Worm (Caenorhabditis elegans) whole organism, L1 larva: ENCODE data around the gene T01C8.2.
A peak's percentile ranks its signal among the peaks of the same experiment; 100 is the strongest.

Experiments
- C04F5.9 ChIP-seq: sonication (generic microtip); optimal IDR thresholded peaks from 2 replicates; lab custom pipeline; 2016; ENCODE audit warnings: missing genetic modification characterization, missing compliant biosample characterization
- C34B4.2 ChIP-seq: sonication (generic microtip); optimal IDR thresholded peaks from 2 replicates; lab custom pipeline; 2017; ENCODE audit warnings: mild to moderate bottlenecking, missing genetic modification characterization, missing compliant biosample characterization
- Y116A8C.19 ChIP-seq: sonication (generic microtip); optimal IDR thresholded peaks from 2 replicates; lab custom pipeline; 2016; ENCODE audit warnings: missing compliant biosample characterization, missing genetic modification characterization, borderline replicate concordance
- ama-1 ChIP-seq: fragments of 150-350 bp; optimal IDR thresholded peaks from 2 replicates; lab custom pipeline; 2014
- ceh-82 ChIP-seq, 3 experiments: fragments of 150-350 bp in 1 of 3; sonication (generic microtip) in 2 of 3; optimal IDR thresholded peaks; 2 replicates each; lab custom pipeline; 2014 to 2017; ENCODE audit warnings: missing biosample characterization in 3 of 3, missing genetic modification characterization in 3 of 3
- ceh-88 ChIP-seq: fragments of 200-800 bp; sonication (Bioruptor generic); IDR thresholded peaks from 2 replicates; pipeline ENCODE4 v1.3.6; 2022; ENCODE audit warnings: missing genetic modification characterization, missing compliant biosample characterization
- ces-1 ChIP-seq: fragments of 150-350 bp; optimal IDR thresholded peaks from 2 replicates; lab custom pipeline; 2014; ENCODE audit warnings: missing biosample characterization, missing genetic modification reagents, missing genetic modification characterization
- dsc-1 ChIP-seq: sonication (generic microtip); optimal IDR thresholded peaks from 2 replicates; lab custom pipeline; 2016; ENCODE audit warnings: mild to moderate bottlenecking, missing genetic modification characterization, missing compliant biosample characterization
- efl-1 ChIP-seq, 4 experiments: fragments of 150-350 bp; optimal IDR thresholded peaks in 3 of 4; peaks in 1 of 4; 1 replicate in 1 of 4; 2 replicates in 3 of 4; lab custom pipeline; 2014; ENCODE audit warnings: missing biosample characterization in 2 of 4, missing genetic modification characterization in 2 of 4, missing genetic modification reagents in 2 of 4
- egl-27 ChIP-seq, 2 experiments: fragments of 150-350 bp in 1 of 2; sonication (generic microtip); optimal IDR thresholded peaks; 3 replicates each; lab custom pipeline; 2017 to 2018; ENCODE audit warnings: missing biosample characterization in 2 of 2, missing genetic modification characterization in 2 of 2, missing genetic modification reagents in 2 of 2
- elt-2 ChIP-seq: sonication (generic microtip); optimal IDR thresholded peaks from 2 replicates; lab custom pipeline; 2016; ENCODE audit warnings: missing genetic modification characterization, mild to moderate bottlenecking, inconsistent platforms, missing compliant biosample characterization, missing genetic modification reagents
- elt-3 ChIP-seq, 6 experiments: fragments of 150-350 bp in 1 of 6; sonication (generic microtip); optimal IDR thresholded peaks; 2 replicates each; lab custom pipeline; 2017 to 2018; ENCODE audit warnings: missing biosample characterization in 6 of 6, missing genetic modification characterization in 6 of 6, inconsistent platforms in 1 of 6
- hlh-17 ChIP-seq: fragments of 200-800 bp; sonication (Bioruptor generic); optimal IDR thresholded peaks from 2 replicates; lab custom pipeline; 2018; ENCODE audit warnings: missing genetic modification characterization, mild to moderate bottlenecking, missing compliant biosample characterization, moderate library complexity, borderline replicate concordance
- lin-14 ChIP-seq: fragments of 200-800 bp; sonication (Bioruptor generic); optimal IDR thresholded peaks from 2 replicates; lab custom pipeline; 2018; ENCODE audit warnings: mild to moderate bottlenecking, missing genetic modification characterization, moderate library complexity, missing compliant biosample characterization
- lin-35 ChIP-seq, 2 experiments: fragments of 150-350 bp; optimal IDR thresholded peaks; 2 replicates each; lab custom pipeline; 2014; ENCODE audit warnings: missing biosample characterization in 2 of 2, missing genetic modification characterization in 2 of 2, missing genetic modification reagents in 2 of 2
- lsy-2 ChIP-seq, 2 experiments: fragments of 150-350 bp; optimal IDR thresholded peaks; 2 replicates each; lab custom pipeline; 2014; ENCODE audit warnings: missing biosample characterization in 2 of 2, missing genetic modification characterization in 2 of 2
- mab-9 ChIP-seq: fragments of 200-800 bp; sonication (Bioruptor generic); IDR thresholded peaks from 2 replicates; pipeline ENCODE4 v1.3.6; 2022; ENCODE audit warnings: missing genetic modification reagents, missing genetic modification characterization, missing compliant biosample characterization
- mef-2 ChIP-seq: fragments of 150-350 bp; optimal IDR thresholded peaks from 2 replicates; lab custom pipeline; 2014; ENCODE audit warnings: missing biosample characterization, missing genetic modification characterization
- nhr-12 ChIP-seq: sonication (generic microtip); optimal IDR thresholded peaks from 2 replicates; lab custom pipeline; 2017; ENCODE audit warnings: missing biosample characterization, missing genetic modification characterization
- nhr-19 ChIP-seq: fragments of 200-800 bp; sonication (Bioruptor generic); conservative IDR thresholded peaks from 2 replicates; pipeline ENCODE4 v1.3.6; 2022; ENCODE audit warnings: missing genetic modification characterization, missing compliant biosample characterization
- nhr-20 ChIP-seq: sonication (generic microtip); optimal IDR thresholded peaks from 2 replicates; lab custom pipeline; 2016; ENCODE audit warnings: mild to moderate bottlenecking, missing genetic modification characterization, missing compliant biosample characterization
- nhr-237 ChIP-seq: fragments of 150-350 bp; optimal IDR thresholded peaks from 2 replicates; lab custom pipeline; 2014; ENCODE audit warnings: missing biosample characterization, missing genetic modification characterization
- nhr-28 ChIP-seq: fragments of 150-350 bp; optimal IDR thresholded peaks from 2 replicates; lab custom pipeline; 2014; ENCODE audit warnings: missing biosample characterization, missing genetic modification characterization
- nhr-47 ChIP-seq: sonication (generic microtip); optimal IDR thresholded peaks from 2 replicates; lab custom pipeline; 2016; ENCODE audit warnings: mild to moderate bottlenecking, missing genetic modification characterization, moderate library complexity, missing compliant biosample characterization
- nhr-71 ChIP-seq: sonication (generic microtip); optimal IDR thresholded peaks from 2 replicates; lab custom pipeline; 2016; ENCODE audit warnings: mild to moderate bottlenecking, missing genetic modification characterization, moderate library complexity, missing compliant biosample characterization
- nhr-90 ChIP-seq: sonication (generic microtip); optimal IDR thresholded peaks from 2 replicates; lab custom pipeline; 2016; ENCODE audit warnings: mild to moderate bottlenecking, missing genetic modification characterization, missing compliant biosample characterization; ENCODE audit not compliant: poor library complexity
- rnt-1 ChIP-seq: sonication (generic microtip); optimal IDR thresholded peaks from 2 replicates; lab custom pipeline; 2016; ENCODE audit warnings: mild to moderate bottlenecking, missing genetic modification characterization, moderate library complexity, missing compliant biosample characterization
- snpc-4 ChIP-seq: fragments of 150-350 bp; optimal IDR thresholded peaks from 2 replicates; lab custom pipeline; 2014; ENCODE audit warnings: missing biosample characterization, missing genetic modification characterization
- snu-23 ChIP-seq: sonication (generic microtip); optimal IDR thresholded peaks from 2 replicates; lab custom pipeline; 2016; ENCODE audit warnings: missing genetic modification characterization, missing compliant biosample characterization
- sox-4 ChIP-seq: sonication (generic microtip); optimal IDR thresholded peaks from 2 replicates; lab custom pipeline; 2016; ENCODE audit warnings: missing genetic modification characterization, missing compliant biosample characterization
- sptf-1 ChIP-seq: fragments of 150-350 bp; optimal IDR thresholded peaks from 2 replicates; lab custom pipeline; 2014; ENCODE audit warnings: missing biosample characterization, missing genetic modification characterization
- sup-37 ChIP-seq: fragments of 200-800 bp; sonication (Bioruptor generic); optimal IDR thresholded peaks from 2 replicates; lab custom pipeline; 2018; ENCODE audit warnings: mild to moderate bottlenecking, missing genetic modification characterization, missing compliant biosample characterization
- tbx-2 ChIP-seq: sonication (generic microtip); optimal IDR thresholded peaks from 2 replicates; lab custom pipeline; 2016; ENCODE audit warnings: missing genetic modification characterization, missing compliant biosample characterization
- unc-30 ChIP-seq: sonication (generic microtip); optimal IDR thresholded peaks from 2 replicates; lab custom pipeline; 2017; ENCODE audit warnings: missing biosample characterization, missing genetic modification characterization
- unc-98 ChIP-seq: fragments of 200-800 bp; sonication (Bioruptor generic); IDR thresholded peaks from 2 replicates; pipeline ENCODE4 v1.3.6; 2022; ENCODE audit warnings: missing genetic modification characterization, missing compliant biosample characterization
- vab-15 ChIP-seq: sonication (generic microtip); optimal IDR thresholded peaks from 2 replicates; lab custom pipeline; 2017; ENCODE audit warnings: missing genotype, mild to moderate bottlenecking, missing genetic modification characterization, missing compliant biosample characterization
- xbp-1 ChIP-seq: sonication (generic microtip); optimal IDR thresholded peaks from 2 replicates; lab custom pipeline; 2016; ENCODE audit warnings: missing genetic modification characterization, missing compliant biosample characterization
- zag-1 ChIP-seq: fragments of 150-350 bp; optimal IDR thresholded peaks from 2 replicates; lab custom pipeline; 2014; ENCODE audit warnings: missing biosample characterization, missing genetic modification characterization
- zip-4 ChIP-seq: fragments of 200-800 bp; sonication (Bioruptor generic); optimal IDR thresholded peaks from 2 replicates; lab custom pipeline; 2018; ENCODE audit warnings: mild to moderate bottlenecking, missing genetic modification characterization, moderate library complexity, missing compliant biosample characterization
- ztf-11 ChIP-seq, 2 experiments: sonication (generic microtip); optimal IDR thresholded peaks; 2 replicates each; lab custom pipeline; 2016 to 2017; ENCODE audit warnings: missing genetic modification characterization in 2 of 2, missing biosample characterization in 1 of 2, missing compliant biosample characterization in 1 of 2
- ztf-4 ChIP-seq: fragments of 150-350 bp; optimal IDR thresholded peaks from 2 replicates; lab custom pipeline; 2014; ENCODE audit warnings: missing biosample characterization, missing genetic modification characterization

Gene T01C8.2

ce11 chrX:16803545-16803944 lies 17.3 kb downstream of the T01C8.2 start:
- TF ChIP-seq mef-2 (tag; lab: Kevin White, UChicago) (no peak), ama-1 (lab: Kevin White, UChicago) (peak; percentile 31), ceh-82 (tag; optimal IDR thresholded peaks at IDR 0.05; lab: Kevin White, UChicago) (no peak), ztf-4 (tag; lab: Kevin White, UChicago) (no peak)

- no peak for TF ChIP-seq mef-2 (tag; lab: Kevin White, UChicago)
- no peak for TF ChIP-seq ztf-11 (tag; optimal IDR thresholded peaks at IDR 0.05; lab: Kevin White, UChicago)
- TF ChIP-seq mab-9 (GFP tag; lab: Robert Waterston, UW): no peak
Measured at ce11 chrX:16807015-16807414, 20.8 kb downstream of the T01C8.2 start, which contains the start of gene mec-4. TSS of gene mec-4 (minus strand) at chrX:16807115.

- TF ChIP-seq xbp-1 (tag; lab: Kevin White, UChicago) (no peak), C04F5.9 (no peak), nhr-237 (tag; lab: Kevin White, UChicago) (no peak), zag-1 (no peak), nhr-28 (tag; lab: Kevin White, UChicago) (no peak), snpc-4 (tag; lab: Kevin White, UChicago) (no peak), ces-1 (GFP tag; lab: Kevin White, UChicago) (no peak), nhr-19 (no peak), tbx-2 (tag; lab: Kevin White, UChicago) (no peak), sup-37 (GFP tag; lab: Kevin White, UChicago) (no peak), nhr-47 (tag; lab: Kevin White, UChicago) (no peak), Y116A8C.19 (tag; lab: Kevin White, UChicago) (no peak)
Measured at ce11 chrX:16808526-16808925, 22.3 kb downstream of the T01C8.2 start.

- TF ChIP-seq efl-1 (optimal IDR thresholded peaks at IDR 0.05; lab: Kevin White, UChicago) (no peak), efl-1 (GFP tag; optimal IDR thresholded peaks at IDR 0.05 in 1 of 2; lab: Kevin White, UChicago) (peak in 1 of 2 experiments; percentile 32), hlh-17 (GFP tag; lab: Kevin White, UChicago) (no peak)
- TF ChIP-seq, all 84 proteins: peak for 1
Measured at ce11 chrX:16809689-16810088, 23.5 kb downstream of the T01C8.2 start.

- no peak for TF ChIP-seq egl-27 (tag; optimal IDR thresholded peaks at IDR 0.05; lab: Kevin White, UChicago)
- TF ChIP-seq zip-4 (GFP tag; lab: Kevin White, UChicago): no peak
- no peak for TF ChIP-seq nhr-28 (tag; lab: Kevin White, UChicago)
- TF ChIP-seq elt-3 (tag; optimal IDR thresholded peaks at IDR 0.05; lab: Kevin White, UChicago): no peak
- TF ChIP-seq snu-23 (GFP tag; lab: Kevin White, UChicago): peak; percentile 12
- TF ChIP-seq nhr-12 (tag; lab: Kevin White, UChicago): no peak
- peak; percentile 51 for TF ChIP-seq nhr-71
- peak; percentile 76 for TF ChIP-seq lin-14 (GFP tag; lab: Kevin White, UChicago)
- TF ChIP-seq rnt-1 (tag; lab: Kevin White, UChicago): peak; percentile 41
Measured at ce11 chrX:16811974-16812373, 25.7 kb downstream of the T01C8.2 start.

- TF ChIP-seq dsc-1 (tag; lab: Kevin White, UChicago) (no peak), ama-1 (lab: Kevin White, UChicago) (no peak), sup-37 (GFP tag; lab: Kevin White, UChicago) (no peak), sptf-1 (tag; lab: Kevin White, UChicago) (no peak), unc-30 (no peak), nhr-19 (no peak), C34B4.2 (tag; lab: Kevin White, UChicago) (no peak), unc-98 (GFP tag; lab: Robert Waterston, UW) (no peak), lsy-2 (tag; optimal IDR thresholded peaks at IDR 0.05; lab: Kevin White, UChicago) (no peak), nhr-90 (peak; percentile 6), hlh-17 (GFP tag; lab: Kevin White, UChicago) (no peak), egl-27 (tag; optimal IDR thresholded peaks at IDR 0.05; lab: Kevin White, UChicago) (no peak), efl-1 (optimal IDR thresholded peaks at IDR 0.05; lab: Kevin White, UChicago) (no peak), efl-1 (GFP tag; optimal IDR thresholded peaks at IDR 0.05 in 1 of 2; lab: Kevin White, UChicago) (peak in 1 of 2 experiments; percentile 92), mab-9 (GFP tag; lab: Robert Waterston, UW) (no peak), lin-35 (GFP tag; optimal IDR thresholded peaks at IDR 0.05; lab: Kevin White, UChicago) (peak in 1 of 2 experiments; percentile 38), elt-2 (peak; percentile 56), lin-14 (GFP tag; lab: Kevin White, UChicago) (no peak), sox-4 (no peak), nhr-47 (tag; lab: Kevin White, UChicago) (no peak), nhr-20 (tag; lab: Kevin White, UChicago) (no peak), ceh-88 (no peak), vab-15 (tag; lab: Kevin White, UChicago) (no peak)
Measured at ce11 chrX:16813148-16813547, 26.9 kb downstream of the T01C8.2 start.
